Fruit fly (Drosophila melanogaster) whole organism, wandering third instar larva: ENCODE measurements around the gene CG10055.

Source experiments
- CG32264 ChIP-seq: fragments of 200-800 bp; sonication (Bioruptor generic); optimal IDR thresholded peaks from 2 replicates; lab custom pipeline; 2016; ENCODE audit warnings: missing biosample characterization, missing genetic modification characterization
- CrebA ChIP-seq: fragments of 200-800 bp; sonication (Bioruptor generic); optimal IDR thresholded peaks from 2 replicates; lab custom pipeline; 2016; ENCODE audit warnings: missing biosample characterization, mild to moderate bottlenecking, missing genetic modification characterization, borderline replicate concordance
- Dfd ChIP-seq: fragments of >200 bp; optimal IDR thresholded peaks from 2 replicates; lab custom pipeline; 2017; ENCODE audit warnings: missing biosample characterization, missing genetic modification characterization
- Dif ChIP-seq: fragments of 200-275, 200-300 bp; sonication (Bioruptor generic); optimal IDR thresholded peaks from 2 replicates; lab custom pipeline; 2018; ENCODE audit warnings: missing biosample characterization, missing genetic modification characterization; ENCODE audit not compliant: partially characterized antibody
- GATAd ChIP-seq: sonication (Bioruptor generic); optimal IDR thresholded peaks from 2 replicates; lab custom pipeline; 2016; ENCODE audit warnings: missing biosample characterization, missing genetic modification characterization
- HLH106 ChIP-seq: fragments of 200-800 bp; optimal IDR thresholded peaks from 3 replicates; lab custom pipeline; 2019; ENCODE audit warnings: missing biosample characterization, mild to moderate bottlenecking, missing genetic modification characterization, moderate library complexity
- Hnf4 ChIP-seq: fragments of 200-800 bp; sonication (Bioruptor generic); optimal IDR thresholded peaks from 2 replicates; lab custom pipeline; 2016; ENCODE audit warnings: missing biosample characterization, mild to moderate bottlenecking, missing genetic modification characterization
- Hr78 ChIP-seq: fragments of >200 bp; optimal IDR thresholded peaks from 2 replicates; lab custom pipeline; 2017; ENCODE audit warnings: missing biosample characterization, missing genetic modification characterization
- Hr83 ChIP-seq: fragments of 200-300 bp; sonication (Bioruptor generic); optimal IDR thresholded peaks from 2 replicates; lab custom pipeline; 2016; ENCODE audit warnings: missing biosample characterization, mild to moderate bottlenecking, missing genetic modification characterization, moderate library complexity; ENCODE audit not compliant: poor library complexity, severe bottlenecking
- Jra ChIP-seq: sonication (Bioruptor generic); optimal IDR thresholded peaks from 2 replicates; lab custom pipeline; 2016; ENCODE audit warnings: missing biosample characterization, missing genetic modification characterization
- Mio ChIP-seq: sonication (Bioruptor generic); optimal IDR thresholded peaks from 2 replicates; lab custom pipeline; 2016; ENCODE audit warnings: missing biosample characterization, missing genetic modification characterization
- Myc ChIP-seq: fragments of >200 bp; optimal IDR thresholded peaks from 2 replicates; lab custom pipeline; 2017
- N ChIP-seq: fragments of >200 bp; optimal IDR thresholded peaks from 2 replicates; lab custom pipeline; 2018; ENCODE audit warnings: missing biosample characterization, missing external identifiers, missing genetic modification characterization
- OdsH ChIP-seq: fragments of 200-800 bp; sonication (Bioruptor generic); optimal IDR thresholded peaks from 2 replicates; lab custom pipeline; 2016; ENCODE audit warnings: missing biosample characterization, mild to moderate bottlenecking, missing genetic modification characterization
- Rel ChIP-seq, 2 experiments: fragments of 200-800 bp; sonication (Bioruptor generic) in 1 of 2; optimal IDR thresholded peaks; 2 replicates in 1 of 2; 3 replicates in 1 of 2; lab custom pipeline; 2016 to 2019; ENCODE audit warnings: mild to moderate bottlenecking in 2 of 2, missing biosample characterization in 2 of 2, missing genetic modification characterization in 2 of 2, moderate library complexity in 1 of 2
- Sp1 ChIP-seq: fragments of 200-800 bp; sonication (Bioruptor generic); optimal IDR thresholded peaks from 3 replicates; lab custom pipeline; 2019; ENCODE audit warnings: missing biosample characterization, mild to moderate bottlenecking, missing genetic modification characterization, moderate library complexity
- Vsx2 ChIP-seq: fragments of 200-300, 225-300 bp; sonication (Bioruptor generic); optimal IDR thresholded peaks from 2 replicates; lab custom pipeline; 2018; ENCODE audit warnings: missing biosample characterization, missing genetic modification characterization; ENCODE audit not compliant: partially characterized antibody
- br ChIP-seq: fragments of 200-800 bp; sonication (Bioruptor generic); optimal IDR thresholded peaks from 2 replicates; lab custom pipeline; 2016; ENCODE audit warnings: missing biosample characterization, missing genetic modification characterization
- brk ChIP-seq: fragments of 200-800 bp; sonication (Bioruptor generic); optimal IDR thresholded peaks from 2 replicates; lab custom pipeline; 2016; ENCODE audit warnings: missing biosample characterization, mild to moderate bottlenecking, missing genetic modification characterization
- dl ChIP-seq, 2 experiments: fragments of 175-275, 200-275 bp in 1 of 2; fragments of 200-275 bp in 1 of 2; sonication (Bioruptor generic); optimal IDR thresholded peaks; lab custom pipeline; 2018; ENCODE audit warnings: mild to moderate bottlenecking in 2 of 2, missing biosample characterization in 2 of 2, missing genetic modification characterization in 2 of 2, moderate library complexity in 2 of 2; ENCODE audit not compliant: partially characterized antibody in 2 of 2, insufficient read depth in 1 of 2
- dmrt93B ChIP-seq: fragments of 200-800 bp; sonication (Bioruptor generic); optimal IDR thresholded peaks from 2 replicates; lab custom pipeline; 2018; ENCODE audit warnings: missing biosample characterization, mild to moderate bottlenecking, missing genetic modification characterization
- dsf ChIP-seq: sonication (Bioruptor generic); optimal IDR thresholded peaks from 2 replicates; lab custom pipeline; 2016; ENCODE audit warnings: missing biosample characterization, missing genetic modification characterization, borderline replicate concordance
- ey ChIP-seq: fragments of 200-800 bp; sonication (Bioruptor generic); optimal IDR thresholded peaks from 2 replicates; lab custom pipeline; 2016; ENCODE audit warnings: missing biosample characterization, missing genetic modification characterization
- foxo ChIP-seq, 2 experiments: fragments of 200-800 bp; sonication (Bioruptor generic); optimal IDR thresholded peaks; 2 replicates in 1 of 2; 3 replicates in 1 of 2; lab custom pipeline; 2016 to 2017; ENCODE audit warnings: missing biosample characterization in 2 of 2, missing genetic modification characterization in 2 of 2
- fru ChIP-seq: fragments of 200-800 bp; sonication (Bioruptor generic); optimal IDR thresholded peaks from 3 replicates; lab custom pipeline; 2016; ENCODE audit warnings: missing biosample characterization, mild to moderate bottlenecking, missing genetic modification characterization
- h ChIP-seq: fragments of 200-800 bp; sonication (Bioruptor generic); optimal IDR thresholded peaks from 3 replicates; lab custom pipeline; 2016; ENCODE audit warnings: missing biosample characterization, mild to moderate bottlenecking, missing genetic modification characterization
- jim ChIP-seq: fragments of 175-275, 200-325 bp; sonication (Bioruptor generic); optimal IDR thresholded peaks from 2 replicates; lab custom pipeline; 2016; ENCODE audit warnings: missing biosample characterization, mild to moderate bottlenecking, missing genetic modification characterization
- lola ChIP-seq: fragments of >200 bp; optimal IDR thresholded peaks from 2 replicates; lab custom pipeline; 2017; ENCODE audit warnings: missing biosample characterization, missing genetic modification characterization
- pan ChIP-seq: fragments of >200 bp; optimal IDR thresholded peaks from 2 replicates; lab custom pipeline; 2017
- psq ChIP-seq: fragments of 200-800 bp; sonication (Bioruptor generic); optimal IDR thresholded peaks from 3 replicates; lab custom pipeline; 2017; ENCODE audit warnings: missing biosample characterization, mild to moderate bottlenecking, missing genetic modification characterization, moderate library complexity
- rgr ChIP-seq: fragments of 200-800 bp; sonication (Bioruptor generic); optimal IDR thresholded peaks from 3 replicates; lab custom pipeline; 2016; ENCODE audit warnings: missing biosample characterization, mild to moderate bottlenecking, missing genetic modification characterization
- sage ChIP-seq: fragments of 200-800 bp; sonication (Bioruptor generic); optimal IDR thresholded peaks from 2 replicates; lab custom pipeline; 2016; ENCODE audit warnings: missing biosample characterization, mild to moderate bottlenecking, missing genetic modification characterization
- sv ChIP-seq: fragments of 200-800 bp; sonication (Bioruptor generic); optimal IDR thresholded peaks from 3 replicates; lab custom pipeline; 2016; ENCODE audit warnings: missing biosample characterization, missing genetic modification characterization
- tai ChIP-seq: sonication (Bioruptor generic); optimal IDR thresholded peaks from 2 replicates; lab custom pipeline; 2016; ENCODE audit warnings: missing biosample characterization, missing genetic modification characterization
- usp ChIP-seq: fragments of >200 bp; optimal IDR thresholded peaks from 2 replicates; lab custom pipeline; 2017; ENCODE audit warnings: missing biosample characterization, missing genetic modification characterization
- woc ChIP-seq: sonication (Bioruptor generic); optimal IDR thresholded peaks from 2 replicates; lab custom pipeline; 2016; ENCODE audit warnings: missing biosample characterization, mild to moderate bottlenecking, missing genetic modification characterization

Gene CG10055

DNA sequence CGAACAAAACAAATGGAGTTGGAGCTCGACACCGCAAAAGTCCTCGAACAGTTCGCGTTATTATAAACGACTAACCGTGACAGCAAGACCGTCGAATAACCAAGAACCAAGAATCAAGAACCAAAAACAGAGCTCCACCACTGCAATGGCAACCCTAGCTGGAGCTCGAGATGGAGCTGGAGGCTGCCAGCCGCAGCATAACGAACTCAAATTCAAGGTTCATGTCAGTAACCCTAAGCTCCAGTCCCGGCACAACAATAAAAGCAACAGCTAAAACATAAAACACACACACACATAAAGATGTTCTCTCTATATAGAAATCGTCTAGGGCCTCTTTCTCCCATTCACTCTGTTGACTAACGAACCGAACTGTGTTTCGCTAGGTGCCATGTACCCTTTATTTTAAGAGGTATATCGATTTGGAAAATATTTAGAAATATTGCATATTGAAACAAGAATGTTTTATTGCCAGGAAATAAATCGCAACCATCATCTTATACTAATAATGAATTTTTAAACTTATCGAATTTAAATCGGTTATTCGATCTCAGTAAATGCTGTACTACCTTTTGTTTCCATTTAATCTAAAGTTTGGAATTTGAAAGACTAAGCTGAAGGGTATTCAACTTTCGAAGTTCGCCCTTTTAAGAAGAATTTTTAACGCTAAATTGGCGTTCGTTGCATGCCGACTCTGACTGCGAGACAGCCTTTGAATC is 14.9 kb downstream of the CG10055 start:
- TF ChIP-seq tai (GFP tag; lab: Kevin White, UChicago) (no peak), Hr78 (no peak), OdsH (GFP tag; lab: Kevin White, UChicago) (peak; percentile 31), Hnf4 (GFP tag; lab: Kevin White, UChicago) (no peak), Dfd (GFP tag; lab: Kevin White, UChicago) (no peak), h (GFP tag; lab: Kevin White, UChicago) (peak; percentile 41), Hr83 (GFP tag; lab: Kevin White, UChicago) (no peak), foxo (GFP tag; optimal IDR thresholded peaks at IDR 0.05; lab: Kevin White, UChicago) (peak in 1 of 2 experiments; percentile 42), fru (GFP tag; lab: Kevin White, UChicago) (peak; percentile 47), psq (GFP tag; lab: Kevin White, UChicago) (peak; percentile 10), woc (GFP tag; lab: Kevin White, UChicago) (peak; percentile 57), GATAd (GFP tag; lab: Kevin White, UChicago) (no peak), brk (GFP tag; lab: Kevin White, UChicago) (no peak), rgr (GFP tag; lab: Kevin White, UChicago) (no peak), ey (GFP tag; lab: Kevin White, UChicago) (peak; percentile 21), N (no peak), lola (GFP tag; lab: Kevin White, UChicago) (no peak), Mio (no peak), Sp1 (peak; percentile 37), HLH106 (no peak), usp (no peak), Rel (GFP tag; optimal IDR thresholded peaks at IDR 0.05; lab: Kevin White, UChicago) (no peak), Rel (tag; optimal IDR thresholded peaks at IDR 0.05; lab: Kevin White, UChicago) (no peak), Jra (GFP tag; lab: Kevin White, UChicago) (no peak)

DNA sequence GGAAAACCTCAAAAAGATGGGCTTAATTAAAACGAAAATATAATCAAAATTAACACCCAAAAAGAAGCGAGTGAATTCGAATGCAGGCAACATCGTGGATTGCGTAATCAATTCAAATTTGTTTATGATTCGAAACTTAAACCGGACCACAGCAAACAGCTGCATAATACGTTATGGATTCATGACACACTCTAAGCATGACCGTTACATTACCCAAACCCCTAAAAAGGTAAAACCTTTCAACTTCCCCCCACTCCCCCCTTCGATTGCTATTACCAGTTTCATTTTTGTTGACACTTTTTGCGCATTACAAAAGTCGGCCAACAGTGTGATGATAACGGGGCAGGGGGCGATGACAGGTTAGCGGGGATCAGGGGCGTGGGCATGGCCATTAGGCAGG is 16.5 kb downstream of the CG10055 start:
- TF ChIP-seq tai (GFP tag; lab: Kevin White, UChicago) (no peak), Mio (no peak), br (GFP tag; lab: Kevin White, UChicago) (no peak), fru (GFP tag; lab: Kevin White, UChicago) (no peak), Vsx2 (no peak), Hnf4 (GFP tag; lab: Kevin White, UChicago) (no peak), Hr78 (no peak), rgr (GFP tag; lab: Kevin White, UChicago) (no peak), HLH106 (no peak), psq (GFP tag; lab: Kevin White, UChicago) (no peak), Dif (GFP tag; lab: Kevin White, UChicago) (no peak), Dfd (GFP tag; lab: Kevin White, UChicago) (no peak), dmrt93B (GFP tag; lab: Kevin White, UChicago) (no peak), jim (GFP tag; lab: Kevin White, UChicago) (no peak), h (GFP tag; lab: Kevin White, UChicago) (no peak), pan (no peak), ey (GFP tag; lab: Kevin White, UChicago) (no peak)
- TF ChIP-seq, all 38 proteins: peak for 0

DNA sequence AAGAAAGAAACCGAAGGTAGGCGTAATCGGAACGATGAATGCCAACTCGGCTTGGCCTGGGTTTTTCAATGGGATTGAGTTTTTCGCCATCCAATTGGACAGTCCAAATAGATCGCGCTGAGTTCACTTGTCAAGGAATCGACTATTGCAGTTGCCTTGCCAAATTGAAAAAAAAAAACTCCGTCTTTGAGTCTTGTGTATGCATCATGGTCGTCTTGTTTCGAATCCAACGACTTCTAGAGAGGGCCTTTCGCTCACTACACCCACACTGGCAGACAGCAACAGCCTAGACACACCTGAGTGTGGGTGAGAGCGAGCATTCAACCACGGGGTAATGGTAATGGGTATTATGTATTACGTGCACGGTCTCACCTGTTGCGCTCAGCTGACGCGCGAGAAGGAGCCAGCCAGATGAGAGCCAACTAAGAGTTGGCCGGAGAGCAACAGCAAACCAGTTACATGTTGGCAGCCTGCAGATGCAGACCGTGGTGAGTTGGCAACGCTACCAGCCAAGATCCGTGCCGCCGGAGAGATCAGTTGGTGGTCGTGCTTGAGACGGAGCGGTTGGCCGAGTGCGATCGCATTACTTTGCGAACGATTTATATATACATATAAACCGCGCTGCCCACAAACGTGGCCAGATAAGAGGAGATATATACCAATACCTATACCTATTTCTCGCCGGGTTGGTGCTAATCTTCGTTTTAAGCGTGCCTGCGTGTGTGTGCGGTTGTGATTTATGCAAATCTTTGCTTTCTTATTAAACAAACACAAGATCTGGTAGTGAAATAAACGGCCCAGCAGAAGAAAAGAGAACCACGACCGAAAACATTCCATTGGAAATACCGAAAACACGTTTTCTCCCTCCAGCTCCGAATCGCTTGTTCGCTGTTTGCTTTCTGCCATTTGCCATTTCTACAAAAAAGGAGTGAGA is 23.9 kb downstream of the CG10055 start, which contains the start of gene sas:
Gene sas, plus strand, starts transcription at position 453 of the 934 bp plus-strand sequence.
- no peak for TF ChIP-seq Dfd (GFP tag; lab: Kevin White, UChicago)
- TF ChIP-seq Sp1: peak; percentile 22
- no peak for TF ChIP-seq psq (GFP tag; lab: Kevin White, UChicago)
- TF ChIP-seq sage (GFP tag; lab: Kevin White, UChicago): no peak
- no peak for TF ChIP-seq Jra (GFP tag; lab: Kevin White, UChicago)
- no peak for TF ChIP-seq Hnf4 (GFP tag; lab: Kevin White, UChicago)
- TF ChIP-seq rgr (GFP tag; lab: Kevin White, UChicago): no peak
- no peak for TF ChIP-seq Rel (GFP tag; optimal IDR thresholded peaks at IDR 0.05; lab: Kevin White, UChicago)
- TF ChIP-seq Rel (tag; optimal IDR thresholded peaks at IDR 0.05; lab: Kevin White, UChicago): peak; percentile 13
- peak; percentile 18 for TF ChIP-seq fru (GFP tag; lab: Kevin White, UChicago)
- TF ChIP-seq lola (GFP tag; lab: Kevin White, UChicago): no peak
- TF ChIP-seq Hr83 (GFP tag; lab: Kevin White, UChicago): no peak
- no peak for TF ChIP-seq jim (GFP tag; lab: Kevin White, UChicago)
- TF ChIP-seq woc (GFP tag; lab: Kevin White, UChicago): no peak
- TF ChIP-seq foxo (GFP tag; optimal IDR thresholded peaks at IDR 0.05; lab: Kevin White, UChicago): no peak
- TF ChIP-seq GATAd (GFP tag; lab: Kevin White, UChicago): no peak
- TF ChIP-seq Dif (GFP tag; lab: Kevin White, UChicago): peak; percentile 32
- TF ChIP-seq pan: no peak
- TF ChIP-seq CrebA (GFP tag; lab: Kevin White, UChicago): peak; percentile 62
- no peak for TF ChIP-seq Hr78
- peak; percentile 2 for TF ChIP-seq h (GFP tag; lab: Kevin White, UChicago)
- TF ChIP-seq brk (GFP tag; lab: Kevin White, UChicago): no peak
- TF ChIP-seq br (GFP tag; lab: Kevin White, UChicago): peak; percentile 9
- TF ChIP-seq dmrt93B (GFP tag; lab: Kevin White, UChicago): no peak
- TF ChIP-seq tai (GFP tag; lab: Kevin White, UChicago): no peak
- no peak for TF ChIP-seq usp
- TF ChIP-seq sv (GFP tag; lab: Kevin White, UChicago): no peak
- no peak for TF ChIP-seq Myc (lab: Kevin White, UChicago)
- no peak for TF ChIP-seq dsf (GFP tag; lab: Kevin White, UChicago)
- peak; percentile 69 for TF ChIP-seq Vsx2
- no peak for TF ChIP-seq OdsH (GFP tag; lab: Kevin White, UChicago)
- no peak for TF ChIP-seq CG32264
- no peak for TF ChIP-seq HLH106
- peak in 1 of 2 experiments; percentile 58 for TF ChIP-seq dl (GFP tag; optimal IDR thresholded peaks at IDR 0.05; lab: Kevin White, UChicago; ENCODE audit: insufficient read depth in 1 of 2, partially characterized antibody in 2 of 2)
